Worm (Caenorhabditis elegans) whole organism, L4 larva: Measurements from ENCODE around the gene F46B6.2.

Source experiments
- aha-1 ChIP-seq: fragments of 150-350 bp; peaks from one replicate; lab custom pipeline; 2014; ENCODE audit warnings: missing biosample characterization, missing genetic modification characterization
- hif-1 ChIP-seq, 2 experiments: sonication (generic microtip); optimal IDR thresholded peaks; 2 replicates each; lab custom pipeline; 2016 to 2017; ENCODE audit warnings: missing compliant biosample characterization in 2 of 2, missing genetic modification characterization in 2 of 2, missing genetic modification reagents in 2 of 2, missing genotype in 2 of 2, mild to moderate bottlenecking in 1 of 2
- pqm-1 ChIP-seq: sonication (generic microtip); optimal IDR thresholded peaks from 2 replicates; lab custom pipeline; 2017; ENCODE audit warnings: missing biosample characterization, missing genetic modification characterization

DNA sequence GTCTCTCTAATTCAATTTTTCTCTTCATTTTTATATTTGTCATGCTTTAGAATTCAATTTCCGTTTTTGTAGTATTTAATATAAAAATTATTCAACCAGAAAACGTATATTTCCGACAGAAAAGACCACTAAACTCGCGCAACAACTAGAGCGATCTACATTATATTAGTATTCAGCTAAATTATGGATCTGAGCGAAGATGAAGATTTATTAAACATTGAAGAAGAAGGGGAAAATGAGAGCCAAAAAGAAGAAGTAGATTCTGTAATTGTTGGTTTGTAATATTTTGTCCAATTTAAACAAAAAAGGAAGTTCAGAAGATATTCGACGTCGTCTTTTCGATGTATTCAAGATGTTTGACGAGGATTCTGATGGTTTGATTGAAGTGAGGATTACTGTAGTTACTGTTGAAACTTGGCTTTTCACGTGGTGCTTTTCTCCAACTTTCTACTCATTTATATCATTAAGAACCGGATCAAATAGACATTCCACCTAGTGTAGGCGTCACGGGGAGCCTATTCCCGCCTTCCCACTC, 38.1 kb upstream of the F46B6.2 start, which contains the start of gene cal-7:
- TF ChIP-seq hif-1 (tag; optimal IDR thresholded peaks at IDR 0.05; lab: Kevin White, UChicago), result no peak
- TF ChIP-seq pqm-1 (tag; lab: Kevin White, UChicago), result no peak
- peak; percentile 0 for TF ChIP-seq aha-1 (tag; lab: Kevin White, UChicago)
